Fruit fly (Drosophila melanogaster): Measurements from ENCODE around the gene CG1146.

DNA sequence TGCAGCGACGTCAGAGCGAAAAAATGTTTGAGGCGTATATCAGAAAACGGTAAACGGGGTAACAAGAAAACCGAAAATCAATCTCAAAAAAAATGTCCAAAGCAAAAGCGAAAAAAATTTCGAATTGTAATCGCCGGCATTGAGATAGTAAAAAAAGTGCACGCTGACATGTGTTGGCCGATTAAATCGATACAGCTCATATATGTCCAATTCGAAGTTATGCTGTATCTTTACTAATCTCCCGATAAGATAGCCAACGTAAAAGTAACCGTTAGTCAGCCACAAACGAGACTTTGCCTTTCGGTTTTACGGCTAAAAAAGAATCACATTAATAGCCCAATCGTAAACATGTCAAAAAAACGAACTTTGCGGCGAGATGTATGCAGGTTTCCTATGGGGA, 31.7 kb upstream of the CG1146 start:
- TF ChIP-seq NK7.1 (GFP tag; optimal IDR thresholded peaks at IDR 0.05): no peak
- TF ChIP-seq Dfd (GFP tag; optimal IDR thresholded peaks at IDR 0.05): no peak
